Fruit fly (Drosophila melanogaster) whole organism, embryonic: ENCODE measurements around the gene CG33703.
A peak's percentile ranks its signal among the peaks of the same experiment; 100 is the strongest.

ENCODE experiments used
- Asciz ChIP-seq: fragments of 200-800 bp; sonication (Bioruptor generic); optimal IDR thresholded peaks from 2 replicates; lab custom pipeline; 2017; ENCODE audit warnings: missing biosample characterization, mild to moderate bottlenecking, missing genetic modification characterization, missing genetic modification reagents
- CG10654 ChIP-seq: fragments of 200-800 bp; sonication (Bioruptor generic); optimal IDR thresholded peaks from 2 replicates; lab custom pipeline; 2016; ENCODE audit warnings: missing biosample characterization, missing genetic modification characterization
- CG14441 ChIP-seq: fragments of 200-800 bp; sonication (Bioruptor generic); IDR thresholded peaks from 2 replicates; pipeline ENCODE4 v1.3.6; 2022; ENCODE audit warnings: missing biosample characterization, missing genetic modification characterization
- CG14860 ChIP-seq: fragments of 200-800 bp; sonication (Bioruptor generic); IDR thresholded peaks from 3 replicates; pipeline ENCODE4 v1.3.6; 2022; ENCODE audit warnings: missing biosample characterization, missing genetic modification characterization; ENCODE audit not compliant: partially characterized antibody
- CG15514 ChIP-seq: fragments of 200-800 bp; sonication (Bioruptor generic); optimal IDR thresholded peaks from 3 replicates; lab custom pipeline; 2017; ENCODE audit warnings: missing biosample characterization, missing genetic modification characterization, mild to moderate bottlenecking, moderate library complexity, missing genetic modification reagents
- CG17359 ChIP-seq: fragments of 200-800 bp; sonication (Bioruptor generic); optimal IDR thresholded peaks from 3 replicates; lab custom pipeline; 2018; ENCODE audit warnings: missing biosample characterization, mild to moderate bottlenecking, missing genetic modification characterization, moderate library complexity
- CG18599 ChIP-seq: fragments of 200-800 bp; sonication (Bioruptor generic); optimal IDR thresholded peaks from 3 replicates; lab custom pipeline; 2017; ENCODE audit warnings: missing biosample characterization, missing genetic modification characterization, mild to moderate bottlenecking, moderate library complexity, missing genetic modification reagents
- CG2202 ChIP-seq: fragments of 200-800 bp; sonication (Bioruptor generic); optimal IDR thresholded peaks from 2 replicates; lab custom pipeline; 2018; ENCODE audit warnings: missing biosample characterization, mild to moderate bottlenecking, missing genetic modification characterization
- CG30431 ChIP-seq: fragments of 200-800 bp; sonication (Bioruptor generic); optimal IDR thresholded peaks from 2 replicates; lab custom pipeline; 2017; ENCODE audit warnings: missing biosample characterization, missing genetic modification characterization
- CG31388 ChIP-seq: fragments of 200-800 bp; sonication (Bioruptor generic); optimal IDR thresholded peaks from 2 replicates; lab custom pipeline; 2016; ENCODE audit warnings: missing biosample characterization, missing genetic modification characterization
- CG32772 ChIP-seq: fragments of 200-800 bp; sonication (Bioruptor generic); IDR thresholded peaks from 2 replicates; pipeline ENCODE4 v1.3.6; 2022; ENCODE audit warnings: missing biosample characterization, missing genetic modification characterization
- CG6683 ChIP-seq: fragments of 200-800 bp; sonication (Bioruptor generic); optimal IDR thresholded peaks from 2 replicates; lab custom pipeline; 2017; ENCODE audit warnings: missing biosample characterization, mild to moderate bottlenecking, missing genetic modification characterization, missing genetic modification reagents
- CG7372 ChIP-seq: fragments of 200-800 bp; sonication (Bioruptor generic); IDR thresholded peaks from 2 replicates; pipeline ENCODE4 v1.3.6; 2022; ENCODE audit warnings: missing biosample characterization, missing genetic modification characterization
- CG7928 ChIP-seq: fragments of 200-800 bp; sonication (Bioruptor generic); optimal IDR thresholded peaks from 2 replicates; lab custom pipeline; 2017; ENCODE audit warnings: missing biosample characterization, mild to moderate bottlenecking, missing genetic modification characterization
- CG7963 ChIP-seq: fragments of 200-800 bp; sonication (Bioruptor generic); IDR thresholded peaks from 3 replicates; pipeline ENCODE4 v1.3.6; 2022; ENCODE audit warnings: missing biosample characterization, missing genetic modification characterization; ENCODE audit not compliant: partially characterized antibody
- Chrac-16 ChIP-seq: fragments of 200-800 bp; sonication (Bioruptor generic); optimal IDR thresholded peaks from 3 replicates; lab custom pipeline; 2016; ENCODE audit warnings: missing biosample characterization, missing genetic modification characterization
- D19A ChIP-seq: fragments of 200-800 bp; optimal IDR thresholded peaks from 3 replicates; lab custom pipeline; 2019; ENCODE audit warnings: missing biosample characterization, mild to moderate bottlenecking, missing genetic modification characterization, moderate library complexity
- Dad ChIP-seq: fragments of 200-800 bp; sonication (Bioruptor generic); optimal IDR thresholded peaks from 3 replicates; lab custom pipeline; 2016; ENCODE audit warnings: missing biosample characterization, missing genetic modification characterization
- Deaf1 ChIP-seq: fragments of 200-800 bp; optimal IDR thresholded peaks from 3 replicates; lab custom pipeline; 2019; ENCODE audit warnings: missing biosample characterization, mild to moderate bottlenecking, missing genetic modification characterization, moderate library complexity
- Dip2 ChIP-seq: fragments of 200-800 bp; sonication (Bioruptor generic); IDR thresholded peaks from 2 replicates; pipeline ENCODE4 v1.3.6; 2022; ENCODE audit warnings: missing biosample characterization, missing genetic modification characterization
- Doc2 ChIP-seq: fragments of 200-800 bp; sonication (Bioruptor generic); IDR thresholded peaks from 2 replicates; pipeline ENCODE4 v1.3.6; 2022; ENCODE audit warnings: missing biosample characterization, missing genetic modification characterization
- Fer1 ChIP-seq: fragments of 200-800 bp; sonication (Bioruptor generic); optimal IDR thresholded peaks from 2 replicates; lab custom pipeline; 2017; ENCODE audit warnings: missing biosample characterization, mild to moderate bottlenecking, missing genetic modification characterization
- Gug ChIP-seq: fragments of 200-800 bp; sonication (Bioruptor generic); IDR thresholded peaks from 4 replicates; pipeline ENCODE4 v1.3.6; 2022; ENCODE audit warnings: missing biosample characterization, missing genetic modification characterization
- Mad ChIP-seq: fragments of 200-800 bp; sonication (Bioruptor generic); optimal IDR thresholded peaks from 2 replicates; lab custom pipeline; 2016; ENCODE audit warnings: missing biosample characterization, missing genetic modification characterization
- Ravus ChIP-seq: fragments of 200-800 bp; sonication (Bioruptor generic); IDR thresholded peaks from 2 replicates; pipeline ENCODE4 v1.3.6; 2022; ENCODE audit warnings: missing biosample characterization, missing genetic modification characterization
- Rx ChIP-seq: fragments of 200-800 bp; sonication (Bioruptor generic); IDR thresholded peaks from 2 replicates; pipeline ENCODE4 v1.3.6; 2022; ENCODE audit warnings: missing biosample characterization, missing genetic modification characterization
- Scr ChIP-seq: fragments of 200-800 bp; sonication (Bioruptor generic); IDR thresholded peaks from 2 replicates; pipeline ENCODE4 v1.3.6; 2022; ENCODE audit warnings: missing biosample characterization, missing genetic modification characterization; ENCODE audit not compliant: partially characterized antibody
- Xrp1 ChIP-seq: fragments of 200-800 bp; sonication (Bioruptor generic); IDR thresholded peaks from 2 replicates; pipeline ENCODE4 v1.3.6; 2022; ENCODE audit warnings: missing biosample characterization, missing genetic modification characterization
- ap ChIP-seq: fragments of 200-800 bp; sonication (Bioruptor generic); IDR thresholded peaks from 2 replicates; pipeline ENCODE4 v1.3.6; 2022; ENCODE audit warnings: missing biosample characterization, missing genetic modification characterization
- chn ChIP-seq: fragments of 200-800 bp; sonication (Bioruptor generic); optimal IDR thresholded peaks from 2 replicates; lab custom pipeline; 2016; ENCODE audit warnings: missing biosample characterization, missing genetic modification characterization
- cwo ChIP-seq: fragments of 200-800 bp; sonication (Bioruptor generic); optimal IDR thresholded peaks from 3 replicates; lab custom pipeline; 2017; ENCODE audit warnings: missing biosample characterization, missing genetic modification characterization, mild to moderate bottlenecking, moderate library complexity, missing genetic modification reagents
- dati ChIP-seq: fragments of 200-800 bp; sonication (Bioruptor generic); IDR thresholded peaks from 2 replicates; pipeline ENCODE4 v1.3.6; 2022; ENCODE audit warnings: missing biosample characterization, missing genetic modification characterization
- gem ChIP-seq: fragments of 200-800 bp; sonication (Bioruptor generic); optimal IDR thresholded peaks from 2 replicates; lab custom pipeline; 2019; ENCODE audit warnings: missing biosample characterization, mild to moderate bottlenecking, missing genetic modification characterization, moderate library complexity
- ham ChIP-seq: fragments of 200-800 bp; sonication (Bioruptor generic); IDR thresholded peaks from 2 replicates; pipeline ENCODE4 v1.3.6; 2022; ENCODE audit warnings: missing biosample characterization, missing genetic modification characterization
- inv ChIP-seq: fragments of 200-800 bp; sonication (Bioruptor generic); IDR thresholded peaks from 2 replicates; pipeline ENCODE4 v1.3.6; 2022; ENCODE audit warnings: missing biosample characterization, missing genetic modification characterization; ENCODE audit not compliant: partially characterized antibody
- kni ChIP-seq: fragments of 200-800 bp; sonication (Bioruptor generic); optimal IDR thresholded peaks from 3 replicates; lab custom pipeline; 2017; ENCODE audit warnings: mild to moderate bottlenecking, missing biosample characterization, missing genetic modification reagents, missing genetic modification characterization
- knrl ChIP-seq: fragments of 200-800 bp; sonication (Bioruptor generic); IDR thresholded peaks from 3 replicates; pipeline ENCODE4 v1.3.6; 2022; ENCODE audit warnings: missing biosample characterization, missing genetic modification characterization; ENCODE audit not compliant: partially characterized antibody
- nerfin-2 ChIP-seq: fragments of 200-800 bp; sonication (Bioruptor generic); IDR thresholded peaks from 2 replicates; pipeline ENCODE4 v1.3.6; 2022; ENCODE audit warnings: missing biosample characterization, missing genetic modification characterization; ENCODE audit not compliant: partially characterized antibody
- prd ChIP-seq, 3 experiments: fragments of >200 bp in 2 of 3; fragments of 200-800 bp in 1 of 3; sonication (Bioruptor generic) in 1 of 3; optimal IDR thresholded peaks in 2 of 3; IDR thresholded peaks in 1 of 3; 2 replicates in 2 of 3; 3 replicates in 1 of 3; pipeline versions ENCODE4 v1.3.6 to Lab custom; 2017 to 2022; ENCODE audit warnings: missing biosample characterization in 1 of 3, missing genetic modification characterization in 1 of 3
- pum ChIP-seq: fragments of 200-800 bp; sonication (Bioruptor generic); optimal IDR thresholded peaks from 2 replicates; lab custom pipeline; 2016; ENCODE audit warnings: missing biosample characterization, missing genetic modification characterization
- salm ChIP-seq: fragments of 200-800 bp; sonication (Bioruptor generic); optimal IDR thresholded peaks from 2 replicates; lab custom pipeline; 2018; ENCODE audit warnings: missing biosample characterization, mild to moderate bottlenecking, missing genetic modification characterization
- sc ChIP-seq, 3 experiments: fragments of >200 bp in 2 of 3; fragments of 200-800 bp in 1 of 3; sonication (Bioruptor generic) in 1 of 3; optimal IDR thresholded peaks; 2 replicates in 2 of 3; 3 replicates in 1 of 3; lab custom pipeline; 2017; ENCODE audit warnings: mild to moderate bottlenecking in 1 of 3, missing biosample characterization in 1 of 3, missing genetic modification characterization in 1 of 3, missing genetic modification reagents in 1 of 3
- sima ChIP-seq: fragments of 200-800 bp; sonication (Bioruptor generic); optimal IDR thresholded peaks from 2 replicates; lab custom pipeline; 2016; ENCODE audit warnings: missing biosample characterization, missing genetic modification characterization
- toy ChIP-seq: fragments of 200-800 bp; sonication (Bioruptor generic); IDR thresholded peaks from 2 replicates; pipeline ENCODE4 v1.3.6; 2022; ENCODE audit warnings: missing biosample characterization, missing genetic modification characterization
- vvl ChIP-seq: fragments of 200-800 bp; sonication (Bioruptor generic); IDR thresholded peaks from 2 replicates; pipeline ENCODE4 v1.3.6; 2022; ENCODE audit warnings: missing biosample characterization, missing genetic modification characterization
- wek ChIP-seq: fragments of 200-800 bp; sonication (Bioruptor generic); optimal IDR thresholded peaks from 3 replicates; lab custom pipeline; 2018; ENCODE audit warnings: missing biosample characterization, mild to moderate bottlenecking, missing genetic modification characterization, moderate library complexity
- zf30C ChIP-seq: fragments of 200-800 bp; sonication (Bioruptor generic); optimal IDR thresholded peaks from 3 replicates; lab custom pipeline; 2018; ENCODE audit warnings: missing biosample characterization, mild to moderate bottlenecking, missing genetic modification characterization

The CG33703 gene

DNA sequence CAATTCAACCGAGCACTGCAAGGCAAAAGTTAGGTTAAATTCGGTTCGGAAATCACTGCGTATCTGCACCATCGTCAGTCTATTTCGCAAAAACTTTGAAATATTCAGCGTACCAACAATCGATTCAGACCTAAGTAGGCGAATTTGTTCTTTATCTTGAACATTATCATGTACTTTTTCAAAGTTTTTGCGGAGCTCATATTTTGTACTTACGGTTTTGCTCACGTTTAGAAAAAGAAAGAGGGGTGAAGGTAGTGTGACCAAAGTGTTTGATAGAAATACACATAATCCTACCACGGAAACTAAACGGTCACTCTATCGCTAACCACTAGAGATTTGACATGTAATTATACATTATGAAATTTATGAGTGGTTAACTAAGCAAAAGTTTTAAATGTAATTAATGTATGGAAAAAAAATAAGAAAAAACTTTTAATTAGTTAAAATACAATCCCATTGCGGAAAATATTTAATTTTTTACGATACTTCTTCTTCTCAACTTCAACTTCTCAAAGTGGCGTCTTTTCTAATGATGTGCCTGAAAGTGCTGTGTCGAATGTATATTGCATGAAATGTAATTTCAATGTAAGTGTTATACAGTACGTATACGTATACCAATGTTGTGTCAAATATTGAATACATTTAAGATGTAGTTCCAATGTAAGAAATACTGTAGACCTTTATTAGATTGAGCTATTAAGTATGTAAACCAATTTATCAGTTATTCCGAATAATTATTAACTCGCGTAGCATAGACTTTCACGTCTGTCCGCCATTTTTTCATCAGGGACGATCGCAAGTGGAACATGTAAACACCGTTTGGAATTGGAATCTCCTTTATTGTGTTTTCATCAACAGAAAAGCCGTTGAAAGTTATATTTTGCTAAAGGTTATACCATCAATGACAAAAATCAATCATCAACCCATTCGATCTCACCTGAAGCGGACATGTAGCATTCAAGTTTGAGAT lies 888 bp downstream of the CG33703 start, which contains the start of gene RpS9 (continued):
- TF ChIP-seq CG7372 (GFP tag; lab: Robert Waterston, UW) (no peak), ap (GFP tag; lab: Robert Waterston, UW) (no peak), Mad (GFP tag; lab: Kevin White, UChicago) (no peak), Rx (GFP tag; lab: Robert Waterston, UW) (no peak), cwo (GFP tag; lab: Kevin White, UChicago) (peak; percentile 21), CG14441 (GFP tag; lab: Robert Waterston, UW) (no peak), vvl (GFP tag; lab: Robert Waterston, UW) (peak; percentile 12), CG10654 (GFP tag; lab: Kevin White, UChicago) (no peak), sima (GFP tag; lab: Kevin White, UChicago) (no peak), kni (GFP tag; lab: Kevin White, UChicago) (no peak), CG18599 (GFP tag; lab: Kevin White, UChicago) (no peak), Ravus (GFP tag; lab: Robert Waterston, UW) (no peak), Chrac-16 (GFP tag; lab: Kevin White, UChicago) (no peak), Scr (GFP tag; lab: Robert Waterston, UW) (peak; percentile 37; the same call in 1 of the 2 replicates), prd (optimal IDR thresholded peaks at IDR 0.05; lab: Kevin White, UChicago) (no peak), prd (GFP tag; IDR thresholded peaks at IDR 0.05; lab: Robert Waterston, UW) (no peak), nerfin-2 (GFP tag; lab: Robert Waterston, UW) (peak; percentile 26; the same call in 1 of the 2 replicates), CG17359 (tag; lab: Kevin White, UChicago) (peak; percentile 38), dati (GFP tag; lab: Robert Waterston, UW) (no peak), zf30C (no peak), Asciz (peak; percentile 22), Xrp1 (GFP tag; lab: Robert Waterston, UW) (0 out of 2 replicates have a peak, but pooled peaks have one; percentile 21), Deaf1 (peak; percentile 27), Dad (no peak), CG7963 (GFP tag; lab: Robert Waterston, UW) (no peak), Fer1 (GFP tag; lab: Kevin White, UChicago) (peak; percentile 57), CG6683 (no peak), salm (peak; percentile 19), sc (optimal IDR thresholded peaks at IDR 0.05; lab: Kevin White, UChicago) (no peak), sc (GFP tag; optimal IDR thresholded peaks at IDR 0.05; lab: Kevin White, UChicago) (no peak), gem (tag; lab: Kevin White, UChicago) (peak; percentile 4), CG7928 (no peak), CG31388 (GFP tag; lab: Kevin White, UChicago) (no peak), chn (GFP tag; lab: Kevin White, UChicago) (no peak), Dip2 (GFP tag; lab: Robert Waterston, UW) (no peak), toy (GFP tag; lab: Robert Waterston, UW) (no peak), ham (GFP tag; lab: Robert Waterston, UW) (no peak), wek (GFP tag; lab: Kevin White, UChicago) (no peak), CG32772 (no peak), D19A (no peak), knrl (GFP tag; lab: Robert Waterston, UW) (peak; percentile 54; the same call in 1 of the 3 replicates), Gug (GFP tag; lab: Robert Waterston, UW) (no peak), Doc2 (GFP tag; lab: Robert Waterston, UW) (no peak), CG2202 (peak; percentile 7), CG14860 (GFP tag; lab: Robert Waterston, UW) (no peak), inv (GFP tag; lab: Robert Waterston, UW) (no peak), CG30431 (GFP tag; lab: Kevin White, UChicago) (no peak), CG15514 (GFP tag; lab: Kevin White, UChicago) (peak; percentile 41), pum (no peak)
